Worm (Caenorhabditis elegans): ENCODE measurements around the gene lido-8.

DNA sequence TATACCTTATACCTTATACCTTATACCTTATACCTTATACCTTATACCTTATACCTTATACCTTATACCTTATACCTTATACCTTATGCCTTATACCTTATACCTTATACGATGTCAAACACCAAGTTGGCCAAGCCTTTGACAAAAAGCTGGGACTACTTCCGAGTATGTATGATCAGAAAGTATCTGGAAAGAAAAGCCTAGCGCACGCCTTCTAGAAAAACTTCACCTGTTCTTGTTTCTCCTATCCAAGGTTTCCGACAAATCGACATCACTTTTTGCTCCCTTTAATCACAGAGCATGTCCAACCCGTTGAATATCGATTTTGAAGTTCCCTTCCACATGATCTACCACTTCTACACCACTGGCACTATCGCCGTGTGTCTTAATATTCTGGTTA, 51.6 kb downstream of the lido-8 start, which contains the start of gene sri-28:
- TF ChIP-seq med-1 (GFP tag; optimal IDR thresholded peaks at IDR 0.05; ENCODE audit: insufficient read depth) (no peak), cog-1 (tag; optimal IDR thresholded peaks at IDR 0.05) (no peak), tab-1 (GFP tag; IDR thresholded peaks at IDR 0.05) (no peak), T22C8.4 (GFP tag; IDR thresholded peaks at IDR 0.05) (no peak), flt-1 (GFP tag; IDR thresholded peaks at IDR 0.05) (no peak), ztf-23 (GFP tag; IDR thresholded peaks at IDR 0.05) (no peak), klf-2 (GFP tag; conservative IDR thresholded peaks at IDR 0.05) (no peak)

All from whole organism, midembryonic.